Worm (Caenorhabditis elegans): ENCODE results near the gene F55H2.7.

DNA sequence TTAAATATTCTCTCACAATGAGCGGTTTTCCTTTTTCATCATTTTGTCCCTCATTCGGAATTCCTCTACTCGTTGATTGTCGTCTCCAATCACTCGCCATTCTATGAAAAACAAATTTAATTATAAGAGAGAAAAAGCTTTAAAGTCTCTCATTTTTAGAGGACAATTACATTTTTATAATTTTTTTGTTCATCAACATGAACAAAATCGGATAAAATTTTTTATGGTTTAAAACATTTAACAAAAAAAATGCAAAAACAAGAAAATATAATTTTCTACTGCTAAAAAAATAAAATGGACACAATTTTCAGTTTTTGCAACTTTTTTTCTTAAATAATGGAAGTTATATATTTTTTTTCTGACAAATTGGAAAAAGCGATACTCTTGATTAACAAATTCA, at the start of gene F55H2.7:
- TF ChIP-seq ama-1 (optimal IDR thresholded peaks at IDR 0.05): no peak
- TF ChIP-seq flt-1 (GFP tag; IDR thresholded peaks at IDR 0.05): no peak
- no peak for TF ChIP-seq pes-1 (GFP tag; IDR thresholded peaks at IDR 0.05)
- no peak for TF ChIP-seq hmbx-1 (tag; optimal IDR thresholded peaks at IDR 0.05)
- TF ChIP-seq ceh-36 (tag; optimal IDR thresholded peaks at IDR 0.05): no peak
- TF ChIP-seq hnd-1 (tag; optimal IDR thresholded peaks at IDR 0.05): no peak
